Worm (Caenorhabditis elegans) whole organism, mixed stage, embryonic: ENCODE results near the gene R13H4.5.

ENCODE experiments used
- M03D4.4 ChIP-seq: sonication (generic microtip); optimal IDR thresholded peaks from 2 replicates; lab custom pipeline; 2017; ENCODE audit warnings: mild to moderate bottlenecking, missing genetic modification characterization, missing compliant biosample characterization
- ceh-39 ChIP-seq: fragments of 150-350 bp; optimal IDR thresholded peaks from 2 replicates; lab custom pipeline; 2014; ENCODE audit warnings: missing biosample characterization, missing genetic modification characterization
- elt-1 ChIP-seq: sonication (generic microtip); optimal IDR thresholded peaks from 2 replicates; lab custom pipeline; 2017; ENCODE audit warnings: missing genetic modification characterization, mild to moderate bottlenecking, missing compliant biosample characterization, antibody characterized with exemption, moderate library complexity, borderline replicate concordance; ENCODE audit not compliant: insufficient read depth
- elt-3 ChIP-seq: fragments of 150-350 bp; optimal IDR thresholded peaks from 2 replicates; lab custom pipeline; 2014; ENCODE audit warnings: missing biosample characterization, missing genetic modification characterization
- mab-5 ChIP-seq: fragments of 150-350 bp; optimal IDR thresholded peaks from 2 replicates; lab custom pipeline; 2014; ENCODE audit warnings: missing biosample characterization, missing genetic modification characterization
- nhr-12 ChIP-seq: fragments of 150-350 bp; optimal IDR thresholded peaks from 2 replicates; lab custom pipeline; 2014; ENCODE audit warnings: missing biosample characterization, missing genetic modification characterization
- pha-4 ChIP-seq: fragments of 150-350 bp; optimal IDR thresholded peaks from 2 replicates; lab custom pipeline; 2018; ENCODE audit warnings: missing biosample characterization, missing genetic modification reagents, missing genetic modification characterization
- unc-62 ChIP-seq: fragments of 150-350 bp; optimal IDR thresholded peaks from 2 replicates; lab custom pipeline; 2014; ENCODE audit warnings: missing biosample characterization, missing genetic modification reagents, missing genetic modification characterization
- ztf-11 ChIP-seq: fragments of 150-350 bp; optimal IDR thresholded peaks from 2 replicates; lab custom pipeline; 2014; ENCODE audit warnings: missing biosample characterization, missing genetic modification characterization

- TF ChIP-seq nhr-12 (tag; lab: Kevin White, UChicago) = no peak
- TF ChIP-seq elt-3 (tag; lab: Kevin White, UChicago) = no peak
- TF ChIP-seq elt-1 (tag; lab: Kevin White, UChicago) = no peak
- no peak for TF ChIP-seq pha-4 (tag; lab: Kevin White, UChicago)
- no peak for TF ChIP-seq M03D4.4 (tag; lab: Kevin White, UChicago)
- no peak for TF ChIP-seq ceh-39 (tag; lab: Kevin White, UChicago)
- TF ChIP-seq unc-62 (GFP tag; lab: Kevin White, UChicago) = no peak
- TF ChIP-seq mab-5 (tag; lab: Kevin White, UChicago) = no peak
- TF ChIP-seq ztf-11 = no peak
These were observed 21.3 kb upstream of the R13H4.5 start, which contains the start of gene idpb-5 for ce11 chrV:11839220-11839619.
